Worm (Caenorhabditis elegans): ENCODE results near the gene K01D12.15.

DNA sequence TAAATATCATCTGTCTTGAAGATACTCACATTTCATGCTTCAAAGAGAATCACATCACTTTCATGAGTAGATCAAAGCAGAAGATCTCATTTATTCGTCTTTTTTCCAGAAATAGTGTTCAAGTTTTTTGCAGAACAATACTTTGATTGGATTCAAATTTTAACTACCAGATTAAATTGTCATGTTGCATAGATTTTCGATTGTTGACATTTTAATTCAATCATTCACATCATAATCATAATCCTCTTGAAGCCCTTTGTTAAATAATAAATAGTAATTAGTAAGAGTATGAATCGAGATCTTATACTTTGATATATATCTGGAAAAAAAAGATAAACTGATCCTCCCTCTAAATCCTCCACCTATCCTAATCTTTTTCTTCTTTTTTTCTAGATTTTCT is 41.6 kb downstream of the K01D12.15 start:
- no peak for TF ChIP-seq nhr-23 (tag; optimal IDR thresholded peaks at IDR 0.05)
- TF ChIP-seq nhr-25 (tag; optimal IDR thresholded peaks at IDR 0.05): no peak
- no peak for TF ChIP-seq nhr-28 (tag; optimal IDR thresholded peaks at IDR 0.05)
- no peak for TF ChIP-seq egl-27 (tag; optimal IDR thresholded peaks at IDR 0.05)
- no peak for TF ChIP-seq ceh-28 (tag; optimal IDR thresholded peaks at IDR 0.05)
- TF ChIP-seq nhr-237 (tag; optimal IDR thresholded peaks at IDR 0.05): no peak
- TF ChIP-seq mdl-1 (tag; optimal IDR thresholded peaks at IDR 0.05): no peak
- no peak for TF ChIP-seq ama-1 (optimal IDR thresholded peaks at IDR 0.05)
- no peak for TF ChIP-seq sea-2 (GFP tag; optimal IDR thresholded peaks at IDR 0.05)
- TF ChIP-seq pqm-1 (tag; optimal IDR thresholded peaks at IDR 0.05): no peak
- TF ChIP-seq elt-3 (tag; optimal IDR thresholded peaks at IDR 0.05): no peak
